Fruit fly (Drosophila melanogaster): ENCODE measurements around the gene CG42810.
"Not testable (repeated sequence)": the region's sequence is repeated elsewhere in the genome, so short reads cannot be mapped to it uniquely, and the experiment has no call there.

CG42810 gene

dm6 chr2L:13458991-13459731, at the start of gene CG42810:
TSS of gene CG42810 (plus strand) at chr2L:13459681.
- no peak for TF ChIP-seq CG8478 (optimal IDR thresholded peaks at IDR 0.05)
- TF ChIP-seq CTCF (optimal IDR thresholded peaks at IDR 0.05): no peak

- no peak for TF ChIP-seq CTCF (optimal IDR thresholded peaks at IDR 0.05)
- TF ChIP-seq CG8478 (optimal IDR thresholded peaks at IDR 0.05): no peak
Measured at dm6 chr2L:13411566-13411965, 47.9 kb upstream of the CG42810 start, which contains the start of gene Vm34Ca. TSS of gene Vm34Ca (minus strand) at chr2L:13411631.

dm6 chr2L:13412219-13412618, 47.3 kb upstream of the CG42810 start, which contains the start of gene Flad2:
TSS of gene Flad2 (plus strand) at chr2L:13412519.
- TF ChIP-seq CG8478 (optimal IDR thresholded peaks at IDR 0.05): no peak
- no peak for TF ChIP-seq CTCF (optimal IDR thresholded peaks at IDR 0.05)

dm6 chr2L:13414525-13415481, 44.7 kb upstream of the CG42810 start, which contains the start of the genes CG16956, CG42784 and CG43850:
TSS of gene CG16956 (minus strand) at chr2L:13414575.
TSS of gene CG42784 (plus strand) at chr2L:13415431.
TSS of gene CG43850 (plus strand) at chr2L:13415431.
- TF ChIP-seq CG8478 (optimal IDR thresholded peaks at IDR 0.05): no peak
- TF ChIP-seq CTCF (optimal IDR thresholded peaks at IDR 0.05): no peak

dm6 chr2L:13430919-13431502, 28.5 kb upstream of the CG42810 start:
- TF ChIP-seq CTCF (optimal IDR thresholded peaks at IDR 0.05): no peak
- TF ChIP-seq CG8478 (optimal IDR thresholded peaks at IDR 0.05): no peak

- no peak for TF ChIP-seq CTCF (optimal IDR thresholded peaks at IDR 0.05)
- TF ChIP-seq CG8478 (optimal IDR thresholded peaks at IDR 0.05): no peak
Measured at dm6 chr2L:13434795-13435634, 24.5 kb upstream of the CG42810 start, which contains the start of gene Tehao. TSS of gene Tehao (plus strand) at chr2L:13435622.

- TF ChIP-seq CTCF (optimal IDR thresholded peaks at IDR 0.05) (no peak), CG8478 (optimal IDR thresholded peaks at IDR 0.05) (no peak)
Measured at dm6 chr2L:13436791-13437190, 22.7 kb upstream of the CG42810 start.

dm6 chr2L:13445249-13445846, 14.1 kb upstream of the CG42810 start, which contains the start of gene Hacd2:
TSS of gene Hacd2 (minus strand) at chr2L:13445651.
- TF ChIP-seq CTCF (optimal IDR thresholded peaks at IDR 0.05): peak; percentile 68 to 73
- TF ChIP-seq CG8478 (optimal IDR thresholded peaks at IDR 0.05): no peak

- not testable (repeated sequence) for TF ChIP-seq CG8478, CTCF (optimal IDR thresholded peaks at IDR 0.05)
Measured at dm6 chr2L:13449397-13449796, 10.1 kb upstream of the CG42810 start, which contains the start of gene Hsp60D. TSS of gene Hsp60D (minus strand) at chr2L:13449497.

dm6 chr2L:13457037-13457547, 2.4 kb upstream of the CG42810 start, which contains the start of gene CG42809:
TSS of gene CG42809 (plus strand) at chr2L:13457497.
- no peak for TF ChIP-seq CG8478 (optimal IDR thresholded peaks at IDR 0.05)
- no peak for TF ChIP-seq CTCF (optimal IDR thresholded peaks at IDR 0.05)

dm6 chr2L:13460911-13461866, 1.7 kb downstream of the CG42810 start, which contains the start of gene CG46308:
TSS of gene CG46308 (plus strand) at chr2L:13461774.
- TF ChIP-seq CG8478 (optimal IDR thresholded peaks at IDR 0.05): no peak

- TF ChIP-seq CTCF (optimal IDR thresholded peaks at IDR 0.05): peak in 1 of 2 experiments; percentile 26
- TF ChIP-seq CG8478 (optimal IDR thresholded peaks at IDR 0.05): no peak
Measured at dm6 chr2L:13475254-13475653, 15.8 kb downstream of the CG42810 start.

All from S2 (cell line).